Worm (Caenorhabditis elegans) whole organism, L4 larva: ENCODE measurements around the gene ugt-14.

Experiments
- aly-2 ChIP-seq: sonication (generic microtip); optimal IDR thresholded peaks from 2 replicates; lab custom pipeline; 2018; ENCODE audit warnings: missing biosample characterization, missing genetic modification characterization
- lin-13 ChIP-seq: fragments of 150-350 bp; optimal IDR thresholded peaks from 2 replicates; lab custom pipeline; 2014; ENCODE audit warnings: missing biosample characterization, missing genetic modification reagents, missing genetic modification characterization
- saeg-2 ChIP-seq: fragments of 200-800 bp; sonication (Bioruptor generic); IDR thresholded peaks from 2 replicates; pipeline ENCODE4 v1.3.6; 2022; ENCODE audit warnings: missing genetic modification reagents, missing genetic modification characterization, missing compliant biosample characterization
- unc-62 ChIP-seq, 3 experiments: fragments of 150-350 bp in 1 of 3; sonication (generic microtip); optimal IDR thresholded peaks in 2 of 3; peaks in 1 of 3; 1 replicate in 1 of 3; 2 replicates in 2 of 3; lab custom pipeline; 2014 to 2017; ENCODE audit warnings: missing biosample characterization in 3 of 3, missing genetic modification characterization in 3 of 3, missing genetic modification reagents in 3 of 3, missing genotype in 1 of 3

- TF ChIP-seq unc-62 (GFP tag; optimal IDR thresholded peaks at IDR 0.05 in 1 of 2; lab: Kevin White, UChicago) (no peak), unc-62 (tag; optimal IDR thresholded peaks at IDR 0.05; lab: Kevin White, UChicago) (no peak), saeg-2 (no peak), lin-13 (no peak), aly-2 (tag; lab: Kevin White, UChicago) (no peak)
Measured at ce11 chrV:4885372-4885771, 20.7 kb upstream of the ugt-14 start, which contains the start of gene T19H12.3.
